Worm (Caenorhabditis elegans): ENCODE data around the gene srh-4.
A peak's percentile ranks its signal among the peaks of the same experiment; 100 is the strongest.

Gene srh-4

ce11 chrV:4024777-4025176, 14.5 kb downstream of the srh-4 start, which contains the start of gene K09D9.1 (continued):
- peak; percentile 66 for TF ChIP-seq nhr-102 (tag; optimal IDR thresholded peaks at IDR 0.05)
- TF ChIP-seq nhr-11 (tag; optimal IDR thresholded peaks at IDR 0.05), result no peak
- TF ChIP-seq pqm-1 (tag; optimal IDR thresholded peaks at IDR 0.05), result peak; percentile 75
- no peak for TF ChIP-seq snpc-4 (tag; optimal IDR thresholded peaks at IDR 0.05)
- TF ChIP-seq ceh-44 (GFP tag; IDR thresholded peaks at IDR 0.05), result no peak
- TF ChIP-seq pha-4 (GFP tag; IDR thresholded peaks at IDR 0.05), result peak; percentile 38; the same call in 1 of the 2 replicates
- TF ChIP-seq pha-4 (tag; optimal IDR thresholded peaks at IDR 0.05), result peak; percentile 29
- peak; percentile 86 for TF ChIP-seq nhr-77 (tag; optimal IDR thresholded peaks at IDR 0.05)
- peak; percentile 81 for TF ChIP-seq nhr-28 (tag; optimal IDR thresholded peaks at IDR 0.05)
- TF ChIP-seq dmd-6 (GFP tag; IDR thresholded peaks at IDR 0.05), result peak; percentile 97
- TF ChIP-seq hlh-11 (tag; optimal IDR thresholded peaks at IDR 0.05), result peak; percentile 84
- TF ChIP-seq nhr-41 (GFP tag; IDR thresholded peaks at IDR 0.05), result peak; percentile 58; the same call in 1 of the 2 replicates

ce11 chrV:4029627-4030026, 19.4 kb downstream of the srh-4 start:
- TF ChIP-seq Y75B8A.6 (GFP tag; IDR thresholded peaks at IDR 0.05), result no peak
- peak; percentile 54 for TF ChIP-seq duxl-1 (tag; optimal IDR thresholded peaks at IDR 0.05; ENCODE audit: poor library complexity)
- peak; percentile 31 for TF ChIP-seq mes-2 (tag; optimal IDR thresholded peaks at IDR 0.05; ENCODE audit: poor library complexity, severe bottlenecking)
- TF ChIP-seq hlh-30 (tag; optimal IDR thresholded peaks at IDR 0.05; ENCODE audit: insufficient read depth), result peak; percentile 31
- peak; percentile 1 for TF ChIP-seq nhr-28 (tag; optimal IDR thresholded peaks at IDR 0.05)
- TF ChIP-seq aha-1 (tag), result peak; percentile 31
- no peak for TF ChIP-seq F26F4.8 (GFP tag; conservative IDR thresholded peaks at IDR 0.05)
- no peak for TF ChIP-seq nhr-6 (tag; optimal IDR thresholded peaks at IDR 0.05)

ce11 chrV:4031319-4031718, 21.0 kb downstream of the srh-4 start, which contains the start of gene cyp-35A4:
TSS of gene cyp-35A4 (plus strand) at chrV:4031619.
- no peak for TF ChIP-seq vab-7 (GFP tag; IDR thresholded peaks at IDR 0.05)
- no peak for TF ChIP-seq ceh-82 (tag; optimal IDR thresholded peaks at IDR 0.05)
- TF ChIP-seq set-16 (GFP tag; IDR thresholded peaks at IDR 0.05), result no peak
- no peak for TF ChIP-seq daf-16 (GFP tag; optimal IDR thresholded peaks at IDR 0.05)
- no peak for TF ChIP-seq daf-16 (tag; optimal IDR thresholded peaks at IDR 0.05)
- TF ChIP-seq dpl-1 (GFP tag; optimal IDR thresholded peaks at IDR 0.05), result no peak
- no peak for TF ChIP-seq ceh-44 (GFP tag; IDR thresholded peaks at IDR 0.05)
- no peak for TF ChIP-seq F37D6.2 (tag; optimal IDR thresholded peaks at IDR 0.05)
- TF ChIP-seq mep-1 (tag; optimal IDR thresholded peaks at IDR 0.05), result no peak
- TF ChIP-seq skn-1 (tag; optimal IDR thresholded peaks at IDR 0.05), result no peak
- no peak for TF ChIP-seq dmd-6 (GFP tag; IDR thresholded peaks at IDR 0.05)
- TF ChIP-seq spr-1 (tag; optimal IDR thresholded peaks at IDR 0.05), result no peak
- TF ChIP-seq hmg-1.1 (GFP tag; IDR thresholded peaks at IDR 0.05), result no peak
- no peak for TF ChIP-seq pha-4 (GFP tag; IDR thresholded peaks at IDR 0.05)
- no peak for TF ChIP-seq pha-4 (tag; optimal IDR thresholded peaks at IDR 0.05)

- TF ChIP-seq spr-3 (GFP tag; optimal IDR thresholded peaks at IDR 0.05) (no peak), aha-1 (tag) (peak; percentile 32), nhr-25 (tag; optimal IDR thresholded peaks at IDR 0.05; ENCODE audit: borderline replicate concordance, insufficient read depth) (no peak), ctbp-1 (GFP tag; IDR thresholded peaks at IDR 0.05) (no peak), zip-2 (tag; optimal IDR thresholded peaks at IDR 0.05) (peak; percentile 58), set-16 (GFP tag; IDR thresholded peaks at IDR 0.05) (no peak), spr-1 (tag; optimal IDR thresholded peaks at IDR 0.05) (no peak), daf-16 (GFP tag; optimal IDR thresholded peaks at IDR 0.05) (no peak), daf-16 (tag; optimal IDR thresholded peaks at IDR 0.05) (peak; percentile 27), zfp-2 (tag; optimal IDR thresholded peaks at IDR 0.05) (no peak), dmd-8 (GFP tag; IDR thresholded peaks at IDR 0.05) (no peak), lin-29 (GFP tag; IDR thresholded peaks at IDR 0.05) (no peak), pqm-1 (tag; optimal IDR thresholded peaks at IDR 0.05) (peak; percentile 29), nhr-11 (tag; optimal IDR thresholded peaks at IDR 0.05) (no peak)
These were observed 24.0 kb downstream of the srh-4 start, which contains the start of gene C49G7.7 for ce11 chrV:4034303-4034702. TSS of gene C49G7.7 (plus strand) at chrV:4034476.
